Worm (Caenorhabditis elegans) whole organism, late embryonic: ENCODE data around the gene smg-7.

Experiments used
- ceh-22 ChIP-seq: sonication (generic microtip); optimal IDR thresholded peaks from 2 replicates; lab custom pipeline; 2017; ENCODE audit warnings: missing biosample characterization, missing genetic modification characterization
- ceh-24 ChIP-seq: sonication (generic microtip); optimal IDR thresholded peaks from 2 replicates; lab custom pipeline; 2016; ENCODE audit warnings: mild to moderate bottlenecking, missing genetic modification characterization, missing compliant biosample characterization
- ceh-30 ChIP-seq: fragments of 150-350 bp; optimal IDR thresholded peaks from 2 replicates; lab custom pipeline; 2014; ENCODE audit warnings: missing biosample characterization, missing genetic modification characterization
- fkh-6 ChIP-seq: sonication (generic microtip); optimal IDR thresholded peaks from 2 replicates; lab custom pipeline; 2016; ENCODE audit warnings: missing genetic modification characterization, missing compliant biosample characterization
- nfya-1 ChIP-seq: sonication (generic microtip); optimal IDR thresholded peaks from 2 replicates; lab custom pipeline; 2017; ENCODE audit warnings: missing genetic modification characterization, mild to moderate bottlenecking, missing compliant biosample characterization, antibody characterized with exemption, moderate library complexity
- odd-2 ChIP-seq: sonication (generic microtip); optimal IDR thresholded peaks from 2 replicates; lab custom pipeline; 2017; ENCODE audit warnings: antibody characterized with exemption, mild to moderate bottlenecking, missing genetic modification characterization, missing compliant biosample characterization
- pha-4 ChIP-seq: fragments of 150-350 bp; optimal IDR thresholded peaks from 2 replicates; lab custom pipeline; 2018; ENCODE audit warnings: missing biosample characterization, missing genetic modification reagents, missing genetic modification characterization

DNA sequence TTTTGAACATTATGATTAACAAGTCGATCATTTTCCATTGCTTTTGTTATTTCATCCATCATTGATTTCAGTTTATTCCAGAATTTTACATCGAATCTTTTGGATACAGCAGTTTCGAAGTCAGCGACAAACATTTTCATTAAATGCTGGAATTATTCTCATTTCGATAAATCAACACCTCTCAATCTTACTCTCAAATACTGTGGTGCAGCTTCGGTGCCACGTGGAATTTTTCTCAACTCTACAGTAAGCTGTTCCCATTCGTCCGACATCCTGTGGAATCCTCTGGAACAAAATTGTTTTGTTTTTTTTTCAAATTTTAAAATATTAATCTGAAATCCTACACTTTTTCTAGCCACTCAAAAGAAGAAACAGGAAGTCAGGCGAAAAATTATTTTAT lies at the start of gene smg-7:
- TF ChIP-seq ceh-22 (tag; lab: Kevin White, UChicago) (no peak), odd-2 (no peak), pha-4 (tag; lab: Kevin White, UChicago) (no peak), ceh-30 (no peak), nfya-1 (tag; lab: Kevin White, UChicago) (no peak), ceh-24 (tag; lab: Kevin White, UChicago) (no peak), fkh-6 (no peak)
